Fruit fly (Drosophila melanogaster) whole organism, wandering third instar larva: ENCODE results near the gene TwdlZ.

ENCODE experiments used
- Hr78 ChIP-seq: fragments of >200 bp; optimal IDR thresholded peaks from 2 replicates; lab custom pipeline; 2017; ENCODE audit warnings: missing biosample characterization, missing genetic modification characterization
- sv ChIP-seq: fragments of 200-800 bp; sonication (Bioruptor generic); optimal IDR thresholded peaks from 3 replicates; lab custom pipeline; 2016; ENCODE audit warnings: missing biosample characterization, missing genetic modification characterization

dm6 chrX:16693805-16694387 lies 44.1 kb upstream of the TwdlZ start:
- TF ChIP-seq Hr78 (GFP tag; lab: Kevin White, UChicago) = no peak
- TF ChIP-seq sv (GFP tag; lab: Kevin White, UChicago) = no peak
